Fruit fly (Drosophila melanogaster): ENCODE measurements around the gene CG17726.
A peak's percentile ranks its signal among the peaks of the same experiment; 100 is the strongest.

Gene CG17726

dm6 chr3R:11196648-11197388 is 29.7 kb upstream of the CG17726 start (continued):
- TF ChIP-seq crp (GFP tag; optimal IDR thresholded peaks at IDR 0.05) (peak in 1 of 2 experiments; percentile 74), CG16863 (GFP tag; optimal IDR thresholded peaks at IDR 0.05) (peak; percentile 88), chn (GFP tag; optimal IDR thresholded peaks at IDR 0.05) (peak; percentile 81), Mes4 (GFP tag; optimal IDR thresholded peaks at IDR 0.05) (peak; percentile 80), Fer2 (tag; optimal IDR thresholded peaks at IDR 0.05) (peak; percentile 97), ap (GFP tag; IDR thresholded peaks at IDR 0.05) (peak; percentile 97), ato (GFP tag; IDR thresholded peaks at IDR 0.05; ENCODE audit: partially characterized antibody) (no peak), H15 (GFP tag; IDR thresholded peaks at IDR 0.05) (peak; percentile 97), HLHmδ (GFP tag; optimal IDR thresholded peaks at IDR 0.05) (no peak), Asciz (GFP tag; optimal IDR thresholded peaks at IDR 0.05) (peak; percentile 99), CG8281 (tag; optimal IDR thresholded peaks at IDR 0.05) (peak; percentile 93), Kr (GFP tag; optimal IDR thresholded peaks at IDR 0.05) (no peak), en (GFP tag; optimal IDR thresholded peaks at IDR 0.05) (peak; percentile 31), CG11695 (GFP tag; IDR thresholded peaks at IDR 0.05) (peak; percentile 99), sisA (GFP tag; IDR thresholded peaks at IDR 0.05) (peak; percentile 99), sqz (GFP tag; optimal IDR thresholded peaks at IDR 0.05) (peak; percentile 96), sob (GFP tag; IDR thresholded peaks at IDR 0.05) (peak; percentile 99), CG31388 (GFP tag; optimal IDR thresholded peaks at IDR 0.05) (peak; percentile 88), CG17912 (GFP tag; optimal IDR thresholded peaks at IDR 0.05) (peak; percentile 85), gt (GFP tag; IDR thresholded peaks at IDR 0.05) (peak; percentile 96), oc (tag; optimal IDR thresholded peaks at IDR 0.05) (peak; percentile 97), Gsc (GFP tag; IDR thresholded peaks at IDR 0.05) (peak; percentile 95), cad (GFP tag; optimal IDR thresholded peaks at IDR 0.05) (no peak), Opbp (GFP tag; IDR thresholded peaks at IDR 0.05; ENCODE audit: partially characterized antibody) (no peak), CG31441 (GFP tag; IDR thresholded peaks at IDR 0.05) (peak; percentile 100), CG10147 (GFP tag; optimal IDR thresholded peaks at IDR 0.05) (peak; percentile 99), schlank (tag; optimal IDR thresholded peaks at IDR 0.05) (peak; percentile 89), abd-A (tag; optimal IDR thresholded peaks at IDR 0.05) (peak; percentile 98), Ravus (GFP tag; IDR thresholded peaks at IDR 0.05) (peak; percentile 94), CG1832 (GFP tag; optimal IDR thresholded peaks at IDR 0.05) (no peak), CG8290 (GFP tag; optimal IDR thresholded peaks at IDR 0.05) (peak; percentile 91), CG8290 (tag; optimal IDR thresholded peaks at IDR 0.05) (peak; percentile 77 to 84), CG43689 (GFP tag; IDR thresholded peaks at IDR 0.05) (peak; percentile 95), ash1 (GFP tag; optimal IDR thresholded peaks at IDR 0.05) (peak; percentile 82), CG2120 (GFP tag; optimal IDR thresholded peaks at IDR 0.05) (peak; percentile 98), CkIIα-i1 (GFP tag; IDR thresholded peaks at IDR 0.05) (peak; percentile 87), Hr39 (optimal IDR thresholded peaks at IDR 0.05) (no peak), trem (tag; optimal IDR thresholded peaks at IDR 0.05) (peak; percentile 86), CG14965 (GFP tag; optimal IDR thresholded peaks at IDR 0.05; ENCODE audit: borderline replicate concordance) (no peak), salm (tag; optimal IDR thresholded peaks at IDR 0.05) (peak; percentile 97), CG12391 (tag; optimal IDR thresholded peaks at IDR 0.05) (peak; percentile 99), Hr3 (GFP tag; optimal IDR thresholded peaks at IDR 0.05) (peak; percentile 99), CG9797 (GFP tag; optimal IDR thresholded peaks at IDR 0.05) (peak; percentile 33), CG30431 (GFP tag; optimal IDR thresholded peaks at IDR 0.05) (peak; percentile 97), sc (optimal IDR thresholded peaks at IDR 0.05) (no peak), sc (GFP tag; optimal IDR thresholded peaks at IDR 0.05) (peak; percentile 97), Eip74EF (GFP tag; optimal IDR thresholded peaks at IDR 0.05) (peak in 1 of 2 experiments; percentile 100), CG3407 (GFP tag; optimal IDR thresholded peaks at IDR 0.05) (peak; percentile 96), Max (GFP tag; optimal IDR thresholded peaks at IDR 0.05) (peak; percentile 97), CG15479 (GFP tag; optimal IDR thresholded peaks at IDR 0.05) (peak; percentile 18)

Data from whole organism, embryonic.